Worm (Caenorhabditis elegans) whole organism, L4 larva: ENCODE data around the gene T26C5.5.

Source experiments
- F10B5.3 ChIP-seq: sonication (generic microtip); optimal IDR thresholded peaks from 2 replicates; lab custom pipeline; 2016; ENCODE audit warnings: mild to moderate bottlenecking, missing genetic modification characterization, missing compliant biosample characterization
- F26F4.8 ChIP-seq: fragments of 200-800 bp; sonication (Bioruptor generic); conservative IDR thresholded peaks from 2 replicates; pipeline ENCODE4 v1.3.6; 2022; ENCODE audit warnings: missing genetic modification characterization, missing compliant biosample characterization
- F37D6.2 ChIP-seq: sonication (generic microtip); optimal IDR thresholded peaks from 2 replicates; lab custom pipeline; 2016; ENCODE audit warnings: mild to moderate bottlenecking, missing genetic modification characterization, missing compliant biosample characterization
- F49E8.2 ChIP-seq: sonication (generic microtip); optimal IDR thresholded peaks from 2 replicates; lab custom pipeline; 2016; ENCODE audit warnings: missing compliant biosample characterization, mild to moderate bottlenecking, missing genetic modification characterization, borderline replicate concordance
- T26A8.4 ChIP-seq: fragments of 200-800 bp; sonication (Bioruptor generic); IDR thresholded peaks from 2 replicates; pipeline ENCODE4 v1.3.6; 2022; ENCODE audit warnings: missing genetic modification characterization, missing compliant biosample characterization
- Y5F2A.4 ChIP-seq: fragments of 200-800 bp; sonication (Bioruptor generic); optimal IDR thresholded peaks from 2 replicates; lab custom pipeline; 2018; ENCODE audit warnings: mild to moderate bottlenecking, missing genetic modification characterization, missing compliant biosample characterization
- Y75B8A.6 ChIP-seq: fragments of 200-800 bp; sonication (Bioruptor generic); IDR thresholded peaks from 2 replicates; pipeline ENCODE4 v1.3.6; 2022; ENCODE audit warnings: missing genetic modification reagents, missing genetic modification characterization, missing compliant biosample characterization
- ZK337.2 ChIP-seq: fragments of 200-800 bp; sonication (Bioruptor generic); IDR thresholded peaks from 2 replicates; pipeline ENCODE4 v1.3.6; 2022; ENCODE audit warnings: missing genetic modification reagents, missing genetic modification characterization, missing compliant biosample characterization
- ZK546.5 ChIP-seq, 2 experiments: sonication (generic microtip); optimal IDR thresholded peaks; 2 replicates each; lab custom pipeline; 2017; ENCODE audit warnings: missing biosample characterization in 2 of 2, missing genetic modification characterization in 2 of 2
- aha-1 ChIP-seq: fragments of 150-350 bp; peaks from one replicate; lab custom pipeline; 2014; ENCODE audit warnings: missing biosample characterization, missing genetic modification characterization
- attf-4 ChIP-seq: sonication (generic microtip); optimal IDR thresholded peaks from 3 replicates; lab custom pipeline; 2017; ENCODE audit warnings: missing biosample characterization, missing genetic modification characterization
- ceh-20 ChIP-seq: fragments of 200-800 bp; sonication (Bioruptor generic); IDR thresholded peaks from 2 replicates; pipeline ENCODE4 v1.3.6; 2022; ENCODE audit warnings: missing genetic modification reagents, missing genetic modification characterization, missing compliant biosample characterization
- ceh-28 ChIP-seq: fragments of 150-350 bp; optimal IDR thresholded peaks from 2 replicates; lab custom pipeline; 2014; ENCODE audit warnings: missing biosample characterization, missing genetic modification reagents, missing genetic modification characterization
- ceh-32 ChIP-seq: sonication (generic microtip); optimal IDR thresholded peaks from 2 replicates; lab custom pipeline; 2016; ENCODE audit warnings: mild to moderate bottlenecking, missing genetic modification characterization, missing compliant biosample characterization; ENCODE audit not compliant: poor library complexity
- ceh-44 ChIP-seq: fragments of 200-800 bp; sonication (Bioruptor generic); IDR thresholded peaks from 2 replicates; pipeline ENCODE4 v1.3.6; 2022; ENCODE audit warnings: missing genetic modification reagents, missing genetic modification characterization, missing compliant biosample characterization
- ces-1 ChIP-seq: fragments of 150-350 bp; sonication (generic microtip); optimal IDR thresholded peaks from 4 replicates; lab custom pipeline; 2014; ENCODE audit warnings: missing biosample characterization, missing genetic modification reagents, missing genetic modification characterization
- daf-16 ChIP-seq, 3 experiments: sonication (generic microtip); optimal IDR thresholded peaks; 2 replicates each; lab custom pipeline; 2016 to 2017; ENCODE audit warnings: missing genetic modification characterization in 3 of 3, missing genetic modification reagents in 3 of 3, mild to moderate bottlenecking in 2 of 3, missing compliant biosample characterization in 2 of 3, missing biosample characterization in 1 of 3, moderate library complexity in 1 of 3
- daf-8 ChIP-seq: fragments of 200-800 bp; sonication (Bioruptor generic); IDR thresholded peaks from 2 replicates; pipeline ENCODE4 v1.3.6; 2022; ENCODE audit warnings: missing genetic modification characterization, missing compliant biosample characterization
- dmd-6 ChIP-seq: fragments of 200-800 bp; sonication (Bioruptor generic); IDR thresholded peaks from 2 replicates; pipeline ENCODE4 v1.3.6; 2022; ENCODE audit warnings: missing genetic modification reagents, missing genetic modification characterization, missing compliant biosample characterization
- dmd-9 ChIP-seq: fragments of 200-800 bp; sonication (Bioruptor generic); IDR thresholded peaks from 2 replicates; pipeline ENCODE4 v1.3.6; 2022; ENCODE audit warnings: missing genetic modification reagents, missing genetic modification characterization, missing compliant biosample characterization
- egl-27 ChIP-seq: sonication (generic microtip); optimal IDR thresholded peaks from 3 replicates; lab custom pipeline; 2017; ENCODE audit warnings: missing biosample characterization, missing genetic modification reagents, missing genetic modification characterization
- egl-43 ChIP-seq: fragments of 200-800 bp; sonication (Bioruptor generic); IDR thresholded peaks from 2 replicates; pipeline ENCODE4 v1.3.6; 2022; ENCODE audit warnings: missing genetic modification reagents, missing genetic modification characterization, missing compliant biosample characterization
- fkh-10 ChIP-seq: fragments of 150-350 bp; optimal IDR thresholded peaks from 2 replicates; lab custom pipeline; 2014; ENCODE audit warnings: missing biosample characterization, missing genetic modification reagents, missing genetic modification characterization
- lin-1 ChIP-seq: fragments of 200-800 bp; sonication (Bioruptor generic); IDR thresholded peaks from 2 replicates; pipeline ENCODE4 v1.3.6; 2022; ENCODE audit warnings: missing genetic modification reagents, missing genetic modification characterization, missing compliant biosample characterization
- lin-29 ChIP-seq: fragments of 200-800 bp; sonication (Bioruptor generic); IDR thresholded peaks from 2 replicates; pipeline ENCODE4 v1.3.6; 2022; ENCODE audit warnings: missing genetic modification reagents, missing genetic modification characterization, missing compliant biosample characterization
- lin-39 ChIP-seq: fragments of 150-350 bp; optimal IDR thresholded peaks from 2 replicates; lab custom pipeline; 2014; ENCODE audit warnings: missing biosample characterization, missing genetic modification reagents, missing genetic modification characterization
- madf-5 ChIP-seq, 2 experiments: fragments of 200-800 bp; sonication (Bioruptor generic); IDR thresholded peaks; 2 replicates each; pipeline ENCODE4 v1.3.6; 2022; ENCODE audit warnings: missing compliant biosample characterization in 2 of 2, missing genetic modification characterization in 2 of 2
- madf-9 ChIP-seq: fragments of 200-800 bp; sonication (Bioruptor generic); conservative IDR thresholded peaks from 2 replicates; pipeline ENCODE4 v1.3.6; 2022; ENCODE audit warnings: missing genetic modification reagents, missing genetic modification characterization, missing compliant biosample characterization
- mep-1 ChIP-seq: fragments of 150-350 bp; sonication (generic microtip); optimal IDR thresholded peaks from 3 replicates; lab custom pipeline; 2014; ENCODE audit warnings: missing biosample characterization, missing genetic modification characterization
- nhr-11 ChIP-seq: fragments of 150-350 bp; optimal IDR thresholded peaks from 2 replicates; lab custom pipeline; 2014; ENCODE audit warnings: missing biosample characterization, missing genetic modification characterization
- nhr-25 ChIP-seq: sonication (generic microtip); optimal IDR thresholded peaks from 2 replicates; lab custom pipeline; 2017; ENCODE audit warnings: missing genetic modification characterization, mild to moderate bottlenecking, missing compliant biosample characterization, antibody characterized with exemption, moderate library complexity, borderline replicate concordance; ENCODE audit not compliant: insufficient read depth
- nhr-41 ChIP-seq: fragments of 200-800 bp; sonication (Bioruptor generic); IDR thresholded peaks from 2 replicates; pipeline ENCODE4 v1.3.6; 2022; ENCODE audit warnings: missing genetic modification reagents, missing genetic modification characterization, missing compliant biosample characterization
- nhr-42 ChIP-seq: fragments of 200-800 bp; sonication (Bioruptor generic); IDR thresholded peaks from 2 replicates; pipeline ENCODE4 v1.3.6; 2022; ENCODE audit warnings: missing genetic modification characterization, missing compliant biosample characterization
- nhr-48 ChIP-seq: sonication (generic microtip); optimal IDR thresholded peaks from 2 replicates; lab custom pipeline; 2016; ENCODE audit warnings: mild to moderate bottlenecking, missing genetic modification characterization, missing compliant biosample characterization
- nhr-76 ChIP-seq: fragments of 150-350 bp; optimal IDR thresholded peaks from 2 replicates; lab custom pipeline; 2014; ENCODE audit warnings: missing biosample characterization, missing genetic modification characterization
- nhr-77 ChIP-seq: fragments of 150-350 bp; optimal IDR thresholded peaks from 2 replicates; lab custom pipeline; 2014; ENCODE audit warnings: missing biosample characterization, missing genetic modification characterization
- saeg-2 ChIP-seq: fragments of 200-800 bp; sonication (Bioruptor generic); IDR thresholded peaks from 2 replicates; pipeline ENCODE4 v1.3.6; 2022; ENCODE audit warnings: missing genetic modification reagents, missing genetic modification characterization, missing compliant biosample characterization
- snpc-1.2 ChIP-seq: fragments of 200-800 bp; sonication (Bioruptor generic); IDR thresholded peaks from 2 replicates; pipeline ENCODE4 v1.3.6; 2022; ENCODE audit warnings: missing genetic modification reagents, missing genetic modification characterization, missing compliant biosample characterization
- snpc-4 ChIP-seq: fragments of 150-350 bp; optimal IDR thresholded peaks from 2 replicates; lab custom pipeline; 2014; ENCODE audit warnings: missing biosample characterization, missing genetic modification characterization
- tra-1 ChIP-seq: fragments of 200-800 bp; sonication (Bioruptor generic); IDR thresholded peaks from 2 replicates; pipeline ENCODE4 v1.3.6; 2022; ENCODE audit warnings: missing genetic modification reagents, missing genetic modification characterization, missing compliant biosample characterization
- unc-39 ChIP-seq: sonication (generic microtip); optimal IDR thresholded peaks from 2 replicates; lab custom pipeline; 2017; ENCODE audit warnings: missing biosample characterization, missing genetic modification characterization
- unc-62 ChIP-seq, 3 experiments: fragments of 150-350 bp in 1 of 3; sonication (generic microtip); optimal IDR thresholded peaks in 2 of 3; peaks in 1 of 3; 1 replicate in 1 of 3; 2 replicates in 2 of 3; lab custom pipeline; 2014 to 2017; ENCODE audit warnings: missing biosample characterization in 3 of 3, missing genetic modification characterization in 3 of 3, missing genetic modification reagents in 3 of 3, missing genotype in 1 of 3
- ztf-11 ChIP-seq: fragments of 150-350 bp; optimal IDR thresholded peaks from 2 replicates; lab custom pipeline; 2014; ENCODE audit warnings: missing biosample characterization, missing genetic modification characterization
- ztf-7 ChIP-seq: fragments of 150-350 bp; optimal IDR thresholded peaks from 2 replicates; lab custom pipeline; 2014; ENCODE audit warnings: missing biosample characterization, missing genetic modification characterization

Gene T26C5.5

DNA sequence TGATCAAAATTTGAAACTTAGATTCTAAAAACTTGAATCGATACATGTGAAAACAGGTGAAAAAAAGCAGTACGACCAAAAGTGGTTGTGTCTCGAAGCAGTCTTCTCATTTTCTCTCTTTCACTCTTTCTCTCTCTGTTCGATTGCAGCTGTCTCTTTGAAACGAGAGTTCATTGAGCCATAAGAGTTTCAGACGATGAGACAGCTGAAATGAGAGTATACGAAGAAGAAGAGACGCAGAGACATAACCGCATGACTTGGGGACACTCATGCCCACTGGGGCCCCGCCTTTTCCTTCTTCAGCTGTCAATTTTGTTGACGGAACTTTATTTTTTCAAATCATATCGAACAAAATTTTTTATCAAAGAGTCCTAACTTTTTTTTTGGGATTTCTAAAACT, 27.4 kb upstream of the T26C5.5 start (continued):
- TF ChIP-seq snpc-1.2 (GFP tag; lab: Robert Waterston, UW), result 0 out of 2 replicates have a peak, but pooled peaks have one; percentile 42
- TF ChIP-seq F10B5.3, result no peak
- no peak for TF ChIP-seq F49E8.2 (tag; lab: Kevin White, UChicago)
- no peak for TF ChIP-seq unc-39
- TF ChIP-seq ZK337.2, result no peak
- TF ChIP-seq lin-29, result no peak
- peak; percentile 84 for TF ChIP-seq tra-1 (GFP tag; lab: Robert Waterston, UW)
- peak; percentile 67 for TF ChIP-seq nhr-77 (tag; lab: Kevin White, UChicago)
- TF ChIP-seq nhr-11, result peak; percentile 79
- peak; percentile 77 for TF ChIP-seq T26A8.4 (GFP tag; lab: Robert Waterston, UW)
- peak; percentile 76 for TF ChIP-seq nhr-25
- peak; percentile 92 for TF ChIP-seq dmd-6 (GFP tag; lab: Robert Waterston, UW)
- TF ChIP-seq nhr-41 (GFP tag; lab: Robert Waterston, UW), result no peak
- TF ChIP-seq fkh-10 (GFP tag; lab: Kevin White, UChicago), result peak; percentile 60
- TF ChIP-seq F26F4.8 (GFP tag; lab: Robert Waterston, UW), result no peak
- no peak for TF ChIP-seq saeg-2 (GFP tag; lab: Robert Waterston, UW)
- peak; percentile 78 for TF ChIP-seq aha-1 (tag; lab: Kevin White, UChicago)
- TF ChIP-seq ceh-44, result no peak
- TF ChIP-seq Y5F2A.4 (GFP tag; lab: Kevin White, UChicago), result no peak
- TF ChIP-seq ztf-7, result no peak
- peak; percentile 83 for TF ChIP-seq lin-1 (GFP tag; lab: Robert Waterston, UW)
- no peak for TF ChIP-seq snpc-4 (tag; lab: Kevin White, UChicago)
- no peak for TF ChIP-seq madf-5 (GFP tag; IDR thresholded peaks at IDR 0.05; lab: Robert Waterston, UW)
- TF ChIP-seq egl-27 (tag; lab: Kevin White, UChicago), result no peak
- TF ChIP-seq ceh-20, result peak; percentile 85; the same call in 1 of the 2 replicates
- TF ChIP-seq madf-9 (GFP tag; lab: Robert Waterston, UW), result 0 out of 2 replicates have a peak, but pooled peaks have one; percentile 38
- peak; percentile 2 to 45 for TF ChIP-seq daf-16 (GFP tag; optimal IDR thresholded peaks at IDR 0.05; lab: Kevin White, UChicago)
- peak; percentile 70 for TF ChIP-seq daf-16 (tag; optimal IDR thresholded peaks at IDR 0.05; lab: Kevin White, UChicago)

DNA sequence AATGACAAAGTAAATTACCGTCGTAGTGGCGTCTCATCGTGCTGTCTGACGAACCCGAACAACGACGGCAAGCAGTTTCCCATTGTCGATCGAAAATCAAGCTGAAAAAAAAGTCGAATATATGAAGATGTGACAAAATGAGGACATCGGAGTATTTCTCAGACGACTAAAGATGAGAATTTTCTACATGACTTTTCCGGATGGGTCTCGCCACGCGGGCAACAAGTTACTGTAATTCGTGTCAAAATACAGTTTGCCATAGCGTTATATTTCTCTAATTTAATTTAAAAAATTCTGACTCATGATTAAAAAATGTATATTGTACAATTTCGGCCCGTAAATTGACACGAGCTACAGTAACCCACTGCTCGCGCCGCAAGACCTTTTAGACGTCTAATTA, 26.4 kb upstream of the T26C5.5 start, which contains the start of gene C01G6.4:
C01G6.4 (minus strand) TSS at position 101 of the 400 bp plus-strand sequence.
- no peak for TF ChIP-seq mep-1 (tag; lab: Kevin White, UChicago)
- no peak for TF ChIP-seq egl-27 (tag; lab: Kevin White, UChicago)
- no peak for TF ChIP-seq Y75B8A.6 (GFP tag; lab: Robert Waterston, UW)
- TF ChIP-seq ZK546.5 (tag; optimal IDR thresholded peaks at IDR 0.05; lab: Kevin White, UChicago), result no peak
- TF ChIP-seq daf-16 (GFP tag; optimal IDR thresholded peaks at IDR 0.05; lab: Kevin White, UChicago), result no peak
- no peak for TF ChIP-seq daf-16 (tag; optimal IDR thresholded peaks at IDR 0.05; lab: Kevin White, UChicago)
- TF ChIP-seq ceh-28 (tag; lab: Kevin White, UChicago), result no peak
- no peak for TF ChIP-seq ztf-11
- peak; percentile 68 for TF ChIP-seq aha-1 (tag; lab: Kevin White, UChicago)

DNA sequence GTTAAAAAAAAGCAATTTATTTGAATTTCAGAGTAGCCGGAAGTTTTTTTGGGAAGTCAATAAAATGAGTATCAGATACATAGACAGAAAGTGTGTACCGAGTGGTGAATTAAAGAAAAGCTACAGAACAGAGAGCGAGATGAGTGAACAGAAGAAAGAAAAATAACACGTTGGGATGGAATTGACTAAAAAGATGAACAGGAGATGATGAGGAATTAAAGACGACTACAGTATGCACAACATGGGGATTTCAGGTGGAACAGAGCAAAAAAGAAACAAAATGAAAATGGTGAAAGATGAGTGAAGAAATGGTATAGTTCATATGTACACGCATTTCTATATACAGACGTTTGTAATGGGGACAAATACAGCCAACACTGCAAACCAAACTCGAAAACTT, 24.7 kb upstream of the T26C5.5 start:
- TF ChIP-seq unc-62 (GFP tag; optimal IDR thresholded peaks at IDR 0.05 in 1 of 2; lab: Kevin White, UChicago) (peak in 1 of 2 experiments; percentile 92), unc-62 (tag; optimal IDR thresholded peaks at IDR 0.05; lab: Kevin White, UChicago) (no peak), F10B5.3 (no peak)
- TF ChIP-seq, all 104 proteins: peak for 1

DNA sequence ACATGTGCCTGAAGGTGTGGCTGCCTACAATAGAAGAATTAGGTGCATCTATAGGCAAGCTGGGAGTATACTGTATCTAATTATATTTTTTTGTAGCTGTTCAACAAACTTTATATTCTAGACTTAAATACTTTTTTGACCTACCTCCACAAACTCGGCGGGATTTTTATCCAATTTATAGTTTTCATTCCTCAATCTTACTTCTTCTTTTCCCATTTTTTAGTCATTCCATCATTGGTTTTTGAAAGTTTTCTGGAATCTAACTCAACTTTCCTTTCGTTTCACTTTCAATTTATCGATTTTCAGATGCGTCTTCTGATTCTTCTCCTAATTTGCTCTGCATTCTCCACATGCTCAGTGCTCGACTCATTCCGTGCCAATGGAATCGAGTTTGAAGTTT, 23.0 kb upstream of the T26C5.5 start, which contains the start of gene C01G6.3:
C01G6.3 (plus strand) TSS at position 301 of the 400 bp plus-strand sequence.
- no peak for TF ChIP-seq F37D6.2 (tag; lab: Kevin White, UChicago)
- TF ChIP-seq daf-8 (GFP tag; lab: Robert Waterston, UW), result no peak
- no peak for TF ChIP-seq aha-1 (tag; lab: Kevin White, UChicago)
- no peak for TF ChIP-seq egl-27 (tag; lab: Kevin White, UChicago)
- TF ChIP-seq unc-62 (GFP tag; optimal IDR thresholded peaks at IDR 0.05 in 1 of 2; lab: Kevin White, UChicago), result no peak
- no peak for TF ChIP-seq unc-62 (tag; optimal IDR thresholded peaks at IDR 0.05; lab: Kevin White, UChicago)
- no peak for TF ChIP-seq nhr-48
- no peak for TF ChIP-seq dmd-9 (GFP tag; lab: Robert Waterston, UW)
- no peak for TF ChIP-seq snpc-1.2 (GFP tag; lab: Robert Waterston, UW)
- TF ChIP-seq ceh-32 (tag; lab: Kevin White, UChicago), result no peak
- no peak for TF ChIP-seq snpc-4 (tag; lab: Kevin White, UChicago)
- no peak for TF ChIP-seq lin-39
- no peak for TF ChIP-seq nhr-42 (GFP tag; lab: Robert Waterston, UW)
- no peak for TF ChIP-seq madf-9 (GFP tag; lab: Robert Waterston, UW)
- no peak for TF ChIP-seq ces-1 (GFP tag; lab: Kevin White, UChicago)
- no peak for TF ChIP-seq egl-43 (GFP tag; lab: Robert Waterston, UW)
- TF ChIP-seq nhr-76 (tag; lab: Kevin White, UChicago), result no peak
- TF ChIP-seq daf-16 (GFP tag; optimal IDR thresholded peaks at IDR 0.05; lab: Kevin White, UChicago), result no peak
- no peak for TF ChIP-seq daf-16 (tag; optimal IDR thresholded peaks at IDR 0.05; lab: Kevin White, UChicago)
- TF ChIP-seq madf-5 (GFP tag; IDR thresholded peaks at IDR 0.05; lab: Robert Waterston, UW), result no peak
- TF ChIP-seq attf-4 (tag; lab: Kevin White, UChicago), result no peak
